Worm (Caenorhabditis elegans) whole organism, L3 larva: ENCODE measurements around the gene F08F1.3.

Experiments
- R02D3.7 ChIP-seq: fragments of 150-350 bp; optimal IDR thresholded peaks from 2 replicates; lab custom pipeline; 2014; ENCODE audit warnings: missing biosample characterization, missing genetic modification characterization
- aly-2 ChIP-seq: fragments of 150-350 bp; optimal IDR thresholded peaks from 2 replicates; lab custom pipeline; 2014; ENCODE audit warnings: missing biosample characterization, missing genetic modification characterization
- ama-1 ChIP-seq: fragments of 150-350 bp; optimal IDR thresholded peaks from 2 replicates; lab custom pipeline; 2018
- ceh-16 ChIP-seq: sonication (generic microtip); optimal IDR thresholded peaks from 2 replicates; lab custom pipeline; 2017; ENCODE audit warnings: missing biosample characterization, missing genetic modification characterization
- ceh-28 ChIP-seq: fragments of 150-350 bp; optimal IDR thresholded peaks from 2 replicates; lab custom pipeline; 2014; ENCODE audit warnings: missing biosample characterization, missing genetic modification reagents, missing genetic modification characterization
- ceh-9 ChIP-seq: sonication (generic microtip); optimal IDR thresholded peaks from 2 replicates; lab custom pipeline; 2018; ENCODE audit warnings: missing biosample characterization, missing genetic modification characterization
- egl-27 ChIP-seq: sonication (generic microtip); optimal IDR thresholded peaks from 4 replicates; lab custom pipeline; 2017; ENCODE audit warnings: missing biosample characterization, missing genetic modification reagents, missing genetic modification characterization
- egl-5 ChIP-seq: fragments of 150-350 bp; optimal IDR thresholded peaks from 2 replicates; lab custom pipeline; 2017; ENCODE audit warnings: missing biosample characterization, missing genetic modification reagents, missing genetic modification characterization, inconsistent platforms
- elt-1 ChIP-seq: fragments of 150-350 bp; optimal IDR thresholded peaks from 2 replicates; lab custom pipeline; 2014; ENCODE audit warnings: missing biosample characterization, missing genetic modification characterization
- elt-2 ChIP-seq: sonication (generic microtip); optimal IDR thresholded peaks from 2 replicates; lab custom pipeline; 2016; ENCODE audit warnings: missing genetic modification reagents, mild to moderate bottlenecking, missing genetic modification characterization, missing compliant biosample characterization
- elt-3 ChIP-seq, 3 experiments: fragments of 150-350 bp in 1 of 3; sonication (generic microtip) in 2 of 3; optimal IDR thresholded peaks; 2 replicates in 2 of 3; 4 replicates in 1 of 3; lab custom pipeline; 2014 to 2017; ENCODE audit warnings: missing biosample characterization in 3 of 3, missing genetic modification characterization in 3 of 3
- fkh-10 ChIP-seq: sonication (generic microtip); optimal IDR thresholded peaks from 2 replicates; lab custom pipeline; 2017; ENCODE audit warnings: missing biosample characterization, missing genetic modification reagents, missing genetic modification characterization
- fkh-2 ChIP-seq: fragments of 150-350 bp; optimal IDR thresholded peaks from 2 replicates; lab custom pipeline; 2014; ENCODE audit warnings: missing biosample characterization, missing genetic modification reagents, missing genetic modification characterization
- jun-1 ChIP-seq: fragments of 150-350 bp; optimal IDR thresholded peaks from 2 replicates; lab custom pipeline; 2014; ENCODE audit warnings: missing biosample characterization, missing genetic modification reagents, missing genetic modification characterization
- lin-39 ChIP-seq: fragments of 150-350 bp; optimal IDR thresholded peaks from 2 replicates; lab custom pipeline; 2018; ENCODE audit warnings: missing biosample characterization, missing genetic modification reagents, missing genetic modification characterization
- lsy-12 ChIP-seq: sonication (generic microtip); optimal IDR thresholded peaks from 2 replicates; lab custom pipeline; 2016; ENCODE audit warnings: mild to moderate bottlenecking, missing genetic modification characterization, missing compliant biosample characterization
- mdl-1 ChIP-seq: fragments of 150-350 bp; optimal IDR thresholded peaks from 2 replicates; lab custom pipeline; 2014; ENCODE audit warnings: missing biosample characterization, missing genetic modification characterization
- nfya-1 ChIP-seq: sonication (generic microtip); optimal IDR thresholded peaks from 2 replicates; lab custom pipeline; 2017; ENCODE audit warnings: missing genetic modification characterization, mild to moderate bottlenecking, missing compliant biosample characterization, antibody characterized with exemption, moderate library complexity; ENCODE audit not compliant: insufficient read depth
- nhr-11 ChIP-seq: fragments of 150-350 bp; optimal IDR thresholded peaks from 2 replicates; lab custom pipeline; 2014; ENCODE audit warnings: missing biosample characterization, missing genetic modification characterization
- nhr-23 ChIP-seq: fragments of 150-350 bp; optimal IDR thresholded peaks from 2 replicates; lab custom pipeline; 2014; ENCODE audit warnings: missing biosample characterization, missing genetic modification reagents, missing genetic modification characterization
- nhr-237 ChIP-seq: fragments of 150-350 bp; optimal IDR thresholded peaks from 2 replicates; lab custom pipeline; 2014; ENCODE audit warnings: missing biosample characterization, missing genetic modification characterization
- nhr-25 ChIP-seq: sonication (generic microtip); optimal IDR thresholded peaks from 2 replicates; lab custom pipeline; 2017; ENCODE audit warnings: missing biosample characterization, missing genetic modification characterization
- nhr-28 ChIP-seq: fragments of 150-350 bp; optimal IDR thresholded peaks from 2 replicates; lab custom pipeline; 2014; ENCODE audit warnings: missing biosample characterization, missing genetic modification characterization
- nhr-43 ChIP-seq: sonication (generic microtip); optimal IDR thresholded peaks from 2 replicates; lab custom pipeline; 2016; ENCODE audit warnings: mild to moderate bottlenecking, missing genetic modification characterization, missing compliant biosample characterization; ENCODE audit not compliant: poor library complexity, severe bottlenecking
- nhr-76 ChIP-seq: fragments of 150-350 bp; sonication (generic microtip); optimal IDR thresholded peaks from 5 replicates; lab custom pipeline; 2014; ENCODE audit warnings: missing biosample characterization, missing genetic modification characterization
- nhr-77 ChIP-seq: fragments of 150-350 bp; optimal IDR thresholded peaks from 2 replicates; lab custom pipeline; 2014; ENCODE audit warnings: missing biosample characterization, missing genetic modification characterization
- pha-4 ChIP-seq: fragments of 150-350 bp; optimal IDR thresholded peaks from 2 replicates; lab custom pipeline; 2014; ENCODE audit warnings: missing biosample characterization, missing genetic modification reagents, missing genetic modification characterization
- pqm-1 ChIP-seq: fragments of 150-350 bp; optimal IDR thresholded peaks from 2 replicates; lab custom pipeline; 2017; ENCODE audit warnings: missing biosample characterization, missing genetic modification characterization, inconsistent platforms
- sea-2 ChIP-seq: fragments of 150-350 bp; sonication (generic microtip); optimal IDR thresholded peaks from 4 replicates; lab custom pipeline; 2014; ENCODE audit warnings: missing biosample characterization, missing genetic modification reagents, missing genetic modification characterization
- skn-1 ChIP-seq: fragments of 150-350 bp; optimal IDR thresholded peaks from 2 replicates; lab custom pipeline; 2014; ENCODE audit warnings: missing biosample characterization, missing genetic modification characterization
- snpc-4 ChIP-seq: fragments of 150-350 bp; optimal IDR thresholded peaks from 2 replicates; lab custom pipeline; 2014; ENCODE audit warnings: missing biosample characterization, missing genetic modification characterization
- tbx-2 ChIP-seq: sonication (generic microtip); optimal IDR thresholded peaks from 2 replicates; lab custom pipeline; 2016; ENCODE audit warnings: mild to moderate bottlenecking, missing genetic modification characterization, missing compliant biosample characterization
- unc-39 ChIP-seq: sonication (generic microtip); optimal IDR thresholded peaks from 4 replicates; lab custom pipeline; 2017; ENCODE audit warnings: missing biosample characterization, missing genetic modification characterization
- unc-62 ChIP-seq: fragments of 150-350 bp; sonication (generic microtip); optimal IDR thresholded peaks from 4 replicates; lab custom pipeline; 2014; ENCODE audit warnings: missing biosample characterization, missing genetic modification reagents, missing genetic modification characterization
- ztf-11 ChIP-seq: fragments of 150-350 bp; optimal IDR thresholded peaks from 2 replicates; lab custom pipeline; 2014; ENCODE audit warnings: missing biosample characterization, missing genetic modification characterization
- ztf-4 ChIP-seq: fragments of 150-350 bp; optimal IDR thresholded peaks from 2 replicates; lab custom pipeline; 2014; ENCODE audit warnings: missing biosample characterization, missing genetic modification characterization

F08F1.3 gene

DNA sequence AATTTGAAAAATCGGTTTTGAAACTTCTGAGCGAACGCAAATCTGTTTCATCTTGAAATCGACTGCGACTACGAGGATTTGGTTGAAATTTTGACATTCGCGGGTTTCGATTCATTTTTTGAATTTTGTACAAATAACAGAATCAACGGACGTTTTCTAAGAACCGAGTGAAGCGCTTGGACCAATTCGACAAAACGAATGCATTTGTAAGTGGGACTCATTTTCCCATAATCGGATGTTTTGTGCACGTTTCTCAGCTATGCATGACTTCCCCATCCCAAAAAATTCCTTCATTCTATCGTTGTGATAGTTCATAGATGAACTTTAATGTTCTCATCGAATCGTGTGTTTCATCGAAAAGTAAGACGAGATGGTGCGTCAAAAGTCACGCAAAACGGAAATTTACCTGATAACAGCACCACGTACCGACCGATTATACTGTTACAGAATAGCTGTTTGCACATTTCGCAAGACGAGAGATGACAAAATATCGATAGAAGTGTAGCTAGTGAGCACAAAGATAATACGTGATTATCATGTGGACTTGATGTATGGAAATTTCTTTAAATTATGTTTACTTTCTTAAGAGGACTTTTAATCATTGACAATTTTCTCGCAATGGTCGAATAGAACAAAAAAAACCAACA, 41.6 kb downstream of the F08F1.3 start, which contains the start of gene mec-10:
mec-10 (minus strand) TSS at position 189 of the 647 bp plus-strand sequence.
- TF ChIP-seq ceh-16 (tag; lab: Kevin White, UChicago) = no peak
- no peak for TF ChIP-seq fkh-10 (GFP tag; lab: Kevin White, UChicago)
- TF ChIP-seq tbx-2 (tag; lab: Kevin White, UChicago) = no peak
- TF ChIP-seq nhr-76 (tag; lab: Kevin White, UChicago) = no peak
- TF ChIP-seq nhr-11 = no peak
- peak; percentile 91 for TF ChIP-seq elt-2 (tag; lab: Kevin White, UChicago)
- TF ChIP-seq pqm-1 = peak; percentile 97
- no peak for TF ChIP-seq nhr-77
- TF ChIP-seq egl-5 = no peak
- peak; percentile 35 for TF ChIP-seq pha-4 (tag; lab: Kevin White, UChicago)
- no peak for TF ChIP-seq aly-2
- TF ChIP-seq, all 47 proteins: peak for 3

DNA sequence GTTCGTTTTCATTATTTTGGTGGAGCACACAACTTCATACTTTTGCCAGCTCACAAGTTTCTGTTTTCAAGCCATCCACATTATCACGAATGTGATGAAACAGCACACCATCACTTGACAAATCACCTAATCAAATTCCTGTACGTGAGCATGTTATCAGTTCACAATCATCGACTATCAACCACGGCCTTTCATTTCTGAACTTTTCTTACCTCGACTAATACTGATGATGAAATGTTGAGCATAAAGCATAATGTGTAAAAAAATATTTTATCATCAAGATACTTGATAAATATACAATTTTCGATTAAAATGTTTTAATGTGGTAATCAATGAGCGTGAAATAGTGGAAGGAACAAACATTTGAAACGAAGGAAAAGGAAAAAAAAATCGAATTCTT, 44.8 kb downstream of the F08F1.3 start:
- TF ChIP-seq lsy-12 (tag; lab: Kevin White, UChicago) (no peak), jun-1 (peak; percentile 77), pqm-1 (peak; percentile 98), pha-4 (tag; lab: Kevin White, UChicago) (peak; percentile 59), nhr-43 (tag; lab: Kevin White, UChicago) (no peak), skn-1 (tag; lab: Kevin White, UChicago) (peak; percentile 11), R02D3.7 (tag; lab: Kevin White, UChicago) (no peak), ama-1 (lab: Kevin White, UChicago) (peak; percentile 55), nhr-11 (no peak), elt-2 (tag; lab: Kevin White, UChicago) (peak; percentile 99), nhr-28 (tag; lab: Kevin White, UChicago) (no peak), fkh-2 (tag; lab: Kevin White, UChicago) (no peak), ceh-28 (tag; lab: Kevin White, UChicago) (peak; percentile 56), nhr-77 (peak; percentile 68), snpc-4 (tag; lab: Kevin White, UChicago) (no peak)

DNA sequence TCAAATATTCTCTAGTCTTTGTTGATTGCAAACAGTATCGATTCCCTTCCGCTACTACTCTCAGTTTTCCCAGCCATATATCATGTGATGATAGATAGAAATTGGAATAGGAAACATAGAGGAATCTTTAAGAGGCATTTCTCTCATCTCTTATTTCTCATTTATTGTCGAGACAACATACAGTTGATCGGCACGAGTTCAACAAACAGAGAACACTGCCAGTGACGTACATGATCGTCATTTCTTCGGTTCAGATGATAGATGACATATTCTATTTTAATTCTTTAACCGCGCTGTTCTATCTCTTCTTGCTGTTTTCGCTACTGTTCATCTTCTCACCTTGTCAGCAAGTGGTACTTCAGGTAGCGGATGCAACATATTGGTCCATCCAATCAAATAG, 46.5 kb downstream of the F08F1.3 start:
- peak; percentile 29 for TF ChIP-seq ztf-4 (tag; lab: Kevin White, UChicago)
- TF ChIP-seq nhr-77 = peak; percentile 15
- TF ChIP-seq skn-1 (tag; lab: Kevin White, UChicago) = no peak
- peak; percentile 61 for TF ChIP-seq R02D3.7 (tag; lab: Kevin White, UChicago)
- no peak for TF ChIP-seq lin-39 (tag; lab: Kevin White, UChicago)
- TF ChIP-seq jun-1 = peak; percentile 9
- TF ChIP-seq unc-62 (GFP tag; lab: Kevin White, UChicago) = peak; percentile 68
- peak in 2 of 3 experiments; percentile 81 to 83 for TF ChIP-seq elt-3 (tag; optimal IDR thresholded peaks at IDR 0.05; lab: Kevin White, UChicago)
- TF ChIP-seq tbx-2 (tag; lab: Kevin White, UChicago) = peak; percentile 69
- TF ChIP-seq lsy-12 (tag; lab: Kevin White, UChicago) = peak; percentile 45
- TF ChIP-seq nhr-25 (tag; lab: Kevin White, UChicago) = peak; percentile 91
- TF ChIP-seq ama-1 (lab: Kevin White, UChicago) = peak; percentile 20
- TF ChIP-seq nhr-11 = no peak
- peak; percentile 99 for TF ChIP-seq nhr-23 (tag; lab: Kevin White, UChicago)
- TF ChIP-seq nhr-237 (tag; lab: Kevin White, UChicago) = no peak
- TF ChIP-seq ceh-28 (tag; lab: Kevin White, UChicago) = peak; percentile 71
- TF ChIP-seq ceh-9 (tag; lab: Kevin White, UChicago) = no peak
- TF ChIP-seq fkh-10 (GFP tag; lab: Kevin White, UChicago) = no peak
- no peak for TF ChIP-seq elt-1 (tag; lab: Kevin White, UChicago)
- TF ChIP-seq nhr-76 (tag; lab: Kevin White, UChicago) = peak; percentile 80
- no peak for TF ChIP-seq fkh-2 (tag; lab: Kevin White, UChicago)
- TF ChIP-seq mdl-1 (tag; lab: Kevin White, UChicago) = peak; percentile 51
- peak; percentile 35 for TF ChIP-seq nhr-28 (tag; lab: Kevin White, UChicago)
- TF ChIP-seq egl-27 (tag; lab: Kevin White, UChicago) = peak; percentile 54
- TF ChIP-seq ztf-11 = no peak
- peak; percentile 46 for TF ChIP-seq nfya-1 (tag; lab: Kevin White, UChicago)
- TF ChIP-seq unc-39 = no peak
- peak; percentile 99 for TF ChIP-seq nhr-43 (tag; lab: Kevin White, UChicago)
- TF ChIP-seq sea-2 (GFP tag; lab: Kevin White, UChicago) = no peak
